Fruit fly (Drosophila melanogaster) whole organism, embryonic: ENCODE results near the gene Spc105R.

ENCODE experiments used
- Asciz ChIP-seq: fragments of 200-800 bp; sonication (Bioruptor generic); optimal IDR thresholded peaks from 2 replicates; lab custom pipeline; 2017; ENCODE audit warnings: missing biosample characterization, mild to moderate bottlenecking, missing genetic modification characterization, missing genetic modification reagents
- Atf3 ChIP-seq: fragments of 200-800 bp; sonication (Bioruptor generic); optimal IDR thresholded peaks from 3 replicates; lab custom pipeline; 2016; ENCODE audit warnings: missing biosample characterization, missing genetic modification characterization
- B-H2 ChIP-seq: fragments of 200-800 bp; sonication (Bioruptor generic); optimal IDR thresholded peaks from 2 replicates; lab custom pipeline; 2018; ENCODE audit warnings: missing biosample characterization, mild to moderate bottlenecking, missing genetic modification characterization
- C15 ChIP-seq: fragments of 200-800 bp; sonication (Bioruptor generic); IDR thresholded peaks from 3 replicates; pipeline ENCODE4 v1.3.6; 2022; ENCODE audit warnings: missing biosample characterization, missing genetic modification characterization
- CG10321 ChIP-seq: fragments of 200-800 bp; sonication (Bioruptor generic); IDR thresholded peaks from 2 replicates; pipeline ENCODE4 v1.3.6; 2022; ENCODE audit warnings: missing biosample characterization, missing genetic modification characterization
- CG10431 ChIP-seq: fragments of 200-800 bp; sonication (Bioruptor generic); optimal IDR thresholded peaks from 3 replicates; lab custom pipeline; 2018; ENCODE audit warnings: missing biosample characterization, mild to moderate bottlenecking, missing genetic modification characterization
- CG12236 ChIP-seq: fragments of 200-800 bp; sonication (Bioruptor generic); optimal IDR thresholded peaks from 2 replicates; lab custom pipeline; 2016; ENCODE audit warnings: missing biosample characterization, missing genetic modification characterization
- CG13424 ChIP-seq: fragments of 200-800 bp; sonication (Bioruptor generic); optimal IDR thresholded peaks from 2 replicates; lab custom pipeline; 2019; ENCODE audit warnings: missing biosample characterization, mild to moderate bottlenecking, missing genetic modification characterization, moderate library complexity
- CG13894 ChIP-seq: fragments of 200-800 bp; sonication (Bioruptor generic); optimal IDR thresholded peaks from 3 replicates; lab custom pipeline; 2018; ENCODE audit warnings: missing biosample characterization, mild to moderate bottlenecking, missing genetic modification characterization, moderate library complexity
- CG14014 ChIP-seq: fragments of 200-800 bp; sonication (Bioruptor generic); IDR thresholded peaks from 2 replicates; pipeline ENCODE4 v1.3.6; 2022; ENCODE audit warnings: missing biosample characterization, missing genetic modification characterization
- CG15011 ChIP-seq: fragments of 200-800 bp; sonication (Bioruptor generic); optimal IDR thresholded peaks from 3 replicates; lab custom pipeline; 2018; ENCODE audit warnings: missing biosample characterization, mild to moderate bottlenecking, missing genetic modification characterization
- CG15514 ChIP-seq: fragments of 200-800 bp; sonication (Bioruptor generic); optimal IDR thresholded peaks from 3 replicates; lab custom pipeline; 2017; ENCODE audit warnings: missing biosample characterization, missing genetic modification characterization, mild to moderate bottlenecking, moderate library complexity, missing genetic modification reagents
- CG1602 ChIP-seq: fragments of 200-800 bp; sonication (Bioruptor generic); optimal IDR thresholded peaks from 3 replicates; lab custom pipeline; 2016; ENCODE audit warnings: missing biosample characterization, missing genetic modification characterization
- CG16779 ChIP-seq: fragments of 200-800 bp; sonication (Bioruptor generic); IDR thresholded peaks from 2 replicates; pipeline ENCODE4 v1.3.6; 2022; ENCODE audit warnings: missing biosample characterization, missing genetic modification characterization
- CG16815 ChIP-seq: fragments of 200-800 bp; sonication (Bioruptor generic); optimal IDR thresholded peaks from 3 replicates; lab custom pipeline; 2017; ENCODE audit warnings: missing biosample characterization, mild to moderate bottlenecking, missing genetic modification characterization
- CG16863 ChIP-seq: fragments of 200-800 bp; sonication (Bioruptor generic); optimal IDR thresholded peaks from 3 replicates; lab custom pipeline; 2016; ENCODE audit warnings: missing biosample characterization, missing genetic modification characterization
- CG17385 ChIP-seq: fragments of 200-800 bp; sonication (Bioruptor generic); optimal IDR thresholded peaks from 3 replicates; lab custom pipeline; 2018; ENCODE audit warnings: missing biosample characterization, mild to moderate bottlenecking, missing genetic modification characterization
- CG17612 ChIP-seq: fragments of 200-800 bp; sonication (Bioruptor generic); IDR thresholded peaks from 2 replicates; pipeline ENCODE4 v1.3.6; 2022; ENCODE audit warnings: missing biosample characterization, missing genetic modification characterization
- CG2202 ChIP-seq: fragments of 200-800 bp; sonication (Bioruptor generic); optimal IDR thresholded peaks from 2 replicates; lab custom pipeline; 2018; ENCODE audit warnings: missing biosample characterization, mild to moderate bottlenecking, missing genetic modification characterization
- CG2712 ChIP-seq: fragments of 200-800 bp; optimal IDR thresholded peaks from 3 replicates; lab custom pipeline; 2019; ENCODE audit warnings: missing biosample characterization, mild to moderate bottlenecking, missing genetic modification characterization, moderate library complexity
- CG30431 ChIP-seq: fragments of 200-800 bp; sonication (Bioruptor generic); optimal IDR thresholded peaks from 2 replicates; lab custom pipeline; 2017; ENCODE audit warnings: missing biosample characterization, missing genetic modification characterization
- CG31365 ChIP-seq: fragments of 200-800 bp; sonication (Bioruptor generic); optimal IDR thresholded peaks from 2 replicates; lab custom pipeline; 2018; ENCODE audit warnings: missing biosample characterization, mild to moderate bottlenecking, missing genetic modification characterization
- CG3726 ChIP-seq: fragments of 200-800 bp; sonication (Bioruptor generic); IDR thresholded peaks from 3 replicates; pipeline ENCODE4, ENCODE4 v1.3.6; 2022; ENCODE audit warnings: missing biosample characterization, missing genetic modification characterization
- CG3838 ChIP-seq: fragments of 200-800 bp; sonication (Bioruptor generic); optimal IDR thresholded peaks from 3 replicates; lab custom pipeline; 2016; ENCODE audit warnings: missing biosample characterization, missing genetic modification characterization
- CG3995 ChIP-seq: fragments of 200-800 bp; sonication (Bioruptor generic); optimal IDR thresholded peaks from 3 replicates; lab custom pipeline; 2016; ENCODE audit warnings: missing biosample characterization, missing genetic modification characterization
- CG4328 ChIP-seq: fragments of 200-800 bp; sonication (Bioruptor generic); optimal IDR thresholded peaks from 3 replicates; lab custom pipeline; 2017; ENCODE audit warnings: missing biosample characterization, missing genetic modification reagents, missing genetic modification characterization
- CG6791 ChIP-seq: fragments of 200-800 bp; sonication (Bioruptor generic); IDR thresholded peaks from 3 replicates; pipeline ENCODE4 v1.3.6; 2022; ENCODE audit warnings: missing biosample characterization, missing genetic modification characterization; ENCODE audit not compliant: partially characterized antibody
- CG7928 ChIP-seq: fragments of 200-800 bp; sonication (Bioruptor generic); optimal IDR thresholded peaks from 2 replicates; lab custom pipeline; 2017; ENCODE audit warnings: missing biosample characterization, mild to moderate bottlenecking, missing genetic modification characterization
- CG8359 ChIP-seq: fragments of 200-800 bp; sonication (Bioruptor generic); optimal IDR thresholded peaks from 2 replicates; lab custom pipeline; 2017; ENCODE audit warnings: missing biosample characterization, mild to moderate bottlenecking, missing genetic modification characterization, borderline replicate concordance
- CG9817 ChIP-seq: fragments of 200-800 bp; sonication (Bioruptor generic); optimal IDR thresholded peaks from 2 replicates; lab custom pipeline; 2018; ENCODE audit warnings: missing biosample characterization, mild to moderate bottlenecking, missing genetic modification characterization, moderate library complexity
- CG9876 ChIP-seq: fragments of 200-800 bp; sonication (Bioruptor generic); optimal IDR thresholded peaks from 2 replicates; lab custom pipeline; 2016; ENCODE audit warnings: missing biosample characterization, missing genetic modification characterization
- Hsf ChIP-seq: fragments of 200-800 bp; sonication (Bioruptor generic); optimal IDR thresholded peaks from 3 replicates; lab custom pipeline; 2016; ENCODE audit warnings: missing biosample characterization, missing genetic modification characterization
- Lhr ChIP-seq: fragments of 200-800 bp; sonication (Bioruptor generic); optimal IDR thresholded peaks from 3 replicates; lab custom pipeline; 2017; ENCODE audit warnings: mild to moderate bottlenecking, missing biosample characterization, missing genetic modification reagents, missing genetic modification characterization
- Lpt ChIP-seq: fragments of >200 bp; optimal IDR thresholded peaks from 2 replicates; lab custom pipeline; 2018; ENCODE audit warnings: missing biosample characterization, missing genetic modification characterization
- Rfx ChIP-seq: fragments of 200-800 bp; sonication (Bioruptor generic); IDR thresholded peaks from 2 replicates; pipeline ENCODE4 v1.3.6; 2022; ENCODE audit warnings: missing biosample characterization, missing genetic modification characterization
- Trl ChIP-seq, 3 experiments: fragments of >200 bp in 2 of 3; fragments of 200-800 bp in 1 of 3; sonication (Bioruptor generic) in 1 of 3; optimal IDR thresholded peaks; 2 replicates in 1 of 3; 3 replicates in 2 of 3; lab custom pipeline; 2016 to 2017; ENCODE audit warnings: missing biosample characterization in 1 of 3, missing genetic modification characterization in 1 of 3
- Usf ChIP-seq: fragments of 200-800 bp; sonication (Bioruptor generic); optimal IDR thresholded peaks from 2 replicates; lab custom pipeline; 2017; ENCODE audit warnings: missing genotype, missing biosample characterization, missing genetic modification characterization
- Xrp1 ChIP-seq: fragments of 200-800 bp; sonication (Bioruptor generic); IDR thresholded peaks from 2 replicates; pipeline ENCODE4 v1.3.6; 2022; ENCODE audit warnings: missing biosample characterization, missing genetic modification characterization
- amos ChIP-seq: fragments of 200-800 bp; sonication (Bioruptor generic); IDR thresholded peaks from 2 replicates; pipeline ENCODE4 v1.3.6; 2022; ENCODE audit warnings: missing biosample characterization, missing genetic modification characterization; ENCODE audit not compliant: partially characterized antibody
- chinmo ChIP-seq: fragments of 200-800 bp; sonication (Bioruptor generic); IDR thresholded peaks from 4 replicates; pipeline ENCODE4 v1.3.6; 2022; ENCODE audit warnings: missing biosample characterization, missing genetic modification characterization; ENCODE audit not compliant: partially characterized antibody
- dm ChIP-seq: fragments of 200-800 bp; sonication (Bioruptor generic); optimal IDR thresholded peaks from 3 replicates; lab custom pipeline; 2016; ENCODE audit warnings: missing biosample characterization, missing genetic modification characterization
- fd96Cb ChIP-seq: fragments of 200-800 bp; sonication (Bioruptor generic); optimal IDR thresholded peaks from 2 replicates; lab custom pipeline; 2018; ENCODE audit warnings: missing biosample characterization, mild to moderate bottlenecking, missing genetic modification characterization, moderate library complexity
- gem ChIP-seq: fragments of 200-800 bp; sonication (Bioruptor generic); optimal IDR thresholded peaks from 2 replicates; lab custom pipeline; 2019; ENCODE audit warnings: missing biosample characterization, mild to moderate bottlenecking, missing genetic modification characterization, moderate library complexity
- lbe ChIP-seq: fragments of 200-800 bp; sonication (Bioruptor generic); optimal IDR thresholded peaks from 2 replicates; lab custom pipeline; 2016; ENCODE audit warnings: missing biosample characterization, mild to moderate bottlenecking, missing genetic modification characterization
- sim ChIP-seq: fragments of 200-800 bp; sonication (Bioruptor generic); IDR thresholded peaks from 2 replicates; pipeline ENCODE4 v1.3.6; 2022; ENCODE audit warnings: missing biosample characterization, missing genetic modification characterization
- tin ChIP-seq: fragments of 200-800 bp; sonication (Bioruptor generic); optimal IDR thresholded peaks from 3 replicates; lab custom pipeline; 2016; ENCODE audit warnings: missing biosample characterization, missing genetic modification characterization
- tx ChIP-seq: fragments of 200-800 bp; sonication (Bioruptor generic); optimal IDR thresholded peaks from 2 replicates; lab custom pipeline; 2016; ENCODE audit warnings: missing biosample characterization, missing genetic modification characterization
- zen ChIP-seq: fragments of 200-800 bp; sonication (Bioruptor generic); optimal IDR thresholded peaks from 3 replicates; lab custom pipeline; 2018; ENCODE audit warnings: missing biosample characterization, mild to moderate bottlenecking, missing genetic modification characterization, moderate library complexity

Gene Spc105R

DNA sequence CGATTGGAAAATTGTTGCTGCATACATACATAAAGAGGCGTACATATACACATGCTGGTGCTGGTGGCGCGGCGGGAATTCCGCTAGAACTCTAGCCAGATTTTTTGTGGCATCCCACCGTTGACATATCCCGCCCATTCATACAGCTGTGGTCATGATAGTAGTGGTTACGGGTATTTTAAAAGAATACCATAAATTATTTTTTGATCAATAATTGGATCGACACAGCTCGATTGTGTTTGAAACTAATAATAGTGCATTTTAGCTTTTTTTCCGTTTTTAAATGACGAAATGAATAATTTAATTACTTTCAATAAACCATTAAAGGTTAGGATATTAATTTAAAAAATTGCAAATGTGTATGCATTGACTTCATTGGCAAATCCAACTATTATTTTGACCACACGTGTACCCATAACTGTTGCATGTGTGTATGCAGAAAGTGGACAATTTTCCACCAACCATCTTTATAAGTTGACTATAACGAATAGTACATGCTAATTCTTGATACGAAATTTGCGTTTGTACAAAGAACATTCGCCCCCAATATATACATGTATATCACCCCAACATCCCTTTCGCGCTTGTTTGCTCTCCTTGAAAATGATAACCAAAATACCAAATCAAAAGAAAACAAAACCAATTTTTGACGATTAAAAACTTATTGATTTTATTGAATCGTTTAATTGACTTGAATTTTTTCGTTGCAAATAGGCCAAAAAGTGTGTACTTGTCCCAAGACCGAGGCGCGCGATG is 28.1 kb upstream of the Spc105R start (continued):
- TF ChIP-seq CG2202 (tag; lab: Kevin White, UChicago) = peak; percentile 48
- TF ChIP-seq CG15514 (GFP tag; lab: Kevin White, UChicago) = peak; percentile 72
- peak; percentile 37 for TF ChIP-seq CG15011 (GFP tag; lab: Kevin White, UChicago)
- TF ChIP-seq Hsf (GFP tag; lab: Kevin White, UChicago) = peak; percentile 81
- TF ChIP-seq chinmo (GFP tag; lab: Robert Waterston, UW) = no peak
- no peak for TF ChIP-seq CG17612 (GFP tag; lab: Robert Waterston, UW)
- TF ChIP-seq B-H2 (GFP tag; lab: Kevin White, UChicago) = no peak
- TF ChIP-seq Atf3 (GFP tag; lab: Kevin White, UChicago) = peak; percentile 51
- TF ChIP-seq CG4328 = no peak
- TF ChIP-seq CG3838 = no peak
- TF ChIP-seq CG6791 (GFP tag; lab: Robert Waterston, UW) = no peak
- TF ChIP-seq CG7928 (GFP tag; lab: Kevin White, UChicago) = peak; percentile 51
- peak; percentile 60 for TF ChIP-seq CG13424 (tag; lab: Kevin White, UChicago)
- peak; percentile 63 for TF ChIP-seq tx
- no peak for TF ChIP-seq Lpt (GFP tag; lab: Kevin White, UChicago)
- TF ChIP-seq CG14014 (GFP tag; lab: Robert Waterston, UW) = peak; percentile 81; the same call in 1 of the 2 replicates
- TF ChIP-seq Xrp1 = peak; percentile 87
- TF ChIP-seq CG30431 (GFP tag; lab: Kevin White, UChicago) = peak; percentile 48
- TF ChIP-seq CG16779 (GFP tag; lab: Robert Waterston, UW) = peak; percentile 63; the same call in 1 of the 2 replicates
- peak; percentile 76 for TF ChIP-seq Asciz (GFP tag; lab: Kevin White, UChicago)
- peak; percentile 88 for TF ChIP-seq gem (tag; lab: Kevin White, UChicago)
- no peak for TF ChIP-seq CG3995 (GFP tag; lab: Kevin White, UChicago)
- peak; percentile 8 for TF ChIP-seq CG9876 (GFP tag; lab: Kevin White, UChicago)
- TF ChIP-seq tin (GFP tag; lab: Kevin White, UChicago) = peak; percentile 71
- peak; percentile 30 for TF ChIP-seq CG9817
- peak; percentile 73 for TF ChIP-seq CG1602 (GFP tag; lab: Kevin White, UChicago)
- peak; percentile 39 for TF ChIP-seq CG31365 (tag; lab: Kevin White, UChicago)
- TF ChIP-seq CG12236 (GFP tag; lab: Kevin White, UChicago) = peak; percentile 45
- peak; percentile 87 for TF ChIP-seq Rfx (GFP tag; lab: Robert Waterston, UW)
- TF ChIP-seq Usf = peak; percentile 40
- no peak for TF ChIP-seq Trl (optimal IDR thresholded peaks at IDR 0.05; lab: Kevin White, UChicago)
- TF ChIP-seq Trl (GFP tag; optimal IDR thresholded peaks at IDR 0.05; lab: Kevin White, UChicago) = peak; percentile 66
- TF ChIP-seq CG13894 (tag; lab: Kevin White, UChicago) = peak; percentile 50
- no peak for TF ChIP-seq amos (GFP tag; lab: Robert Waterston, UW)
- peak; percentile 77 for TF ChIP-seq zen
- TF ChIP-seq CG16815 (GFP tag; lab: Kevin White, UChicago) = peak; percentile 40
- peak; percentile 49 for TF ChIP-seq lbe (GFP tag; lab: Kevin White, UChicago)
- TF ChIP-seq CG16863 (GFP tag; lab: Kevin White, UChicago) = peak; percentile 58
- TF ChIP-seq CG10321 = peak; percentile 42; the same call in 1 of the 2 replicates
- peak; percentile 30 for TF ChIP-seq CG8359 (GFP tag; lab: Kevin White, UChicago)
- TF ChIP-seq CG2712 (tag; lab: Kevin White, UChicago) = peak; percentile 84
- peak; percentile 58; the same call in 1 of the 2 replicates for TF ChIP-seq sim
- TF ChIP-seq CG17385 = peak; percentile 65
- peak; percentile 73 for TF ChIP-seq fd96Cb (tag; lab: Kevin White, UChicago)
- TF ChIP-seq CG3726 = 0 out of 3 replicates have a peak, but pooled peaks have one; percentile 11
- TF ChIP-seq CG10431 (GFP tag; lab: Kevin White, UChicago) = no peak
- peak; percentile 47 for TF ChIP-seq Lhr (GFP tag; lab: Kevin White, UChicago)
- 0 out of 3 replicates have a peak, but pooled peaks have one; percentile 38 for TF ChIP-seq C15 (GFP tag; lab: Robert Waterston, UW)
- no peak for TF ChIP-seq dm (GFP tag; lab: Kevin White, UChicago)
